Worm (Caenorhabditis elegans) whole organism, L1 larva: ENCODE measurements around the gene kxd-1.

ENCODE experiments used
- C16A3.4 ChIP-seq: fragments of 150-350 bp; optimal IDR thresholded peaks from 2 replicates; lab custom pipeline; 2014; ENCODE audit warnings: missing biosample characterization, missing genetic modification characterization
- aly-2 ChIP-seq: fragments of 150-350 bp; optimal IDR thresholded peaks from 2 replicates; lab custom pipeline; 2014; ENCODE audit warnings: missing biosample characterization, missing genetic modification characterization
- ama-1 ChIP-seq: fragments of 150-350 bp; optimal IDR thresholded peaks from 2 replicates; lab custom pipeline; 2014
- elt-3 ChIP-seq, 6 experiments: fragments of 150-350 bp in 1 of 6; sonication (generic microtip); optimal IDR thresholded peaks; 2 replicates each; lab custom pipeline; 2017 to 2018; ENCODE audit warnings: missing biosample characterization in 6 of 6, missing genetic modification characterization in 6 of 6, inconsistent platforms in 1 of 6
- fkh-10 ChIP-seq: sonication (generic microtip); optimal IDR thresholded peaks from 2 replicates; lab custom pipeline; 2017; ENCODE audit warnings: missing biosample characterization, missing genetic modification reagents, missing genetic modification characterization
- jun-1 ChIP-seq: fragments of 150-350 bp; optimal IDR thresholded peaks from 2 replicates; lab custom pipeline; 2014; ENCODE audit warnings: missing biosample characterization, missing genetic modification reagents, missing genetic modification characterization
- lin-39 ChIP-seq: fragments of 150-350 bp; optimal IDR thresholded peaks from 2 replicates; lab custom pipeline; 2014; ENCODE audit warnings: missing biosample characterization, missing genetic modification reagents, missing genetic modification characterization
- nhr-12 ChIP-seq: sonication (generic microtip); optimal IDR thresholded peaks from 2 replicates; lab custom pipeline; 2017; ENCODE audit warnings: missing biosample characterization, missing genetic modification characterization
- snpc-4 ChIP-seq: fragments of 150-350 bp; optimal IDR thresholded peaks from 2 replicates; lab custom pipeline; 2014; ENCODE audit warnings: missing biosample characterization, missing genetic modification characterization
- unc-62 ChIP-seq: fragments of 150-350 bp; optimal IDR thresholded peaks from 2 replicates; lab custom pipeline; 2014; ENCODE audit warnings: missing biosample characterization, missing genetic modification reagents, missing genetic modification characterization
- zag-1 ChIP-seq: fragments of 150-350 bp; optimal IDR thresholded peaks from 2 replicates; lab custom pipeline; 2014; ENCODE audit warnings: missing biosample characterization, missing genetic modification characterization

- TF ChIP-seq nhr-12 (tag; lab: Kevin White, UChicago) (no peak), C16A3.4 (no peak), snpc-4 (tag; lab: Kevin White, UChicago) (no peak), zag-1 (tag; lab: Kevin White, UChicago) (no peak), lin-39 (tag; lab: Kevin White, UChicago) (no peak), jun-1 (tag; lab: Kevin White, UChicago) (no peak), elt-3 (tag; optimal IDR thresholded peaks at IDR 0.05; lab: Kevin White, UChicago) (no peak), aly-2 (no peak), unc-62 (GFP tag; lab: Kevin White, UChicago) (no peak), ama-1 (lab: Kevin White, UChicago) (no peak), fkh-10 (GFP tag; lab: Kevin White, UChicago) (no peak)
These were observed 27.7 kb upstream of the kxd-1 start, which contains the start of gene F09G2.8 for ce11 chrV:7193562-7193961.
